Worm (Caenorhabditis elegans) whole organism, midembryonic: ENCODE results near the gene C42D4.19.

Experiments
- flt-1 ChIP-seq: fragments of 200-800 bp; sonication (Bioruptor generic); IDR thresholded peaks from 2 replicates; pipeline ENCODE4 v1.3.6; 2022; ENCODE audit warnings: missing genetic modification characterization, missing compliant biosample characterization
- klf-2 ChIP-seq: fragments of 200-800 bp; sonication (Bioruptor generic); conservative IDR thresholded peaks from 2 replicates; pipeline ENCODE4 v1.3.6; 2022; ENCODE audit warnings: missing genetic modification reagents, missing genetic modification characterization, missing compliant biosample characterization
- ref-1 ChIP-seq: fragments of 200-800 bp; sonication (Bioruptor generic); conservative IDR thresholded peaks from 2 replicates; pipeline ENCODE4 v1.3.6; 2022; ENCODE audit warnings: missing genetic modification reagents, missing genetic modification characterization, missing compliant biosample characterization
- tab-1 ChIP-seq: fragments of 200-800 bp; sonication (Bioruptor generic); IDR thresholded peaks from 2 replicates; pipeline ENCODE4 v1.3.6; 2022; ENCODE audit warnings: missing genetic modification characterization, missing compliant biosample characterization
- ztf-23 ChIP-seq: fragments of 200-800 bp; sonication (Bioruptor generic); IDR thresholded peaks from 2 replicates; pipeline ENCODE4 v1.3.6; 2022; ENCODE audit warnings: missing genetic modification reagents, missing genetic modification characterization, missing compliant biosample characterization

- no peak for TF ChIP-seq klf-2 (GFP tag; lab: Robert Waterston, UW)
- TF ChIP-seq ztf-23 (GFP tag; lab: Robert Waterston, UW), result no peak
- no peak for TF ChIP-seq ref-1 (GFP tag; lab: Robert Waterston, UW)
- no peak for TF ChIP-seq flt-1
- no peak for TF ChIP-seq tab-1 (GFP tag; lab: Robert Waterston, UW)
Measured at ce11 chrIV:7176887-7177286, 1.4 kb downstream of the C42D4.19 start, which contains the start of gene str-44.
